Worm (Caenorhabditis elegans): Measurements from ENCODE around the gene C26E1.2.

Gene C26E1.2

DNA sequence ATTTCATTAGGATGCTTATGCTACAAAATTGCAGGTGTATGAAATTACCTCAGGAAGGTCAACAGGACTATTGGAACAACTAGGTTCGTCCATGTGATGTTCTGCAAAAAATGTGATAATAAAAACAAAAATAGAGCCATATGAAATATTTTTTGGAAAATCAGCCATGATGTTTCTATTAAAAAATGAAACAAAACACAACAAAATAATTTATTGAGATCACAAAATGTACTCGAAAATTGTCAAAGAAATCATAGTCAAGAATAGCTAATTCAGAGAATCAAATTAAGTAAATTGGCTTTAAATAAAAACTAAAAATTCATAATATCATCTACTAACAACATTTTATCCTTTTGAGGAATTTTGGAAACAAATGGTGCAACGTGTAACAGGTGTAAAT lies 26.0 kb downstream of the C26E1.2 start, which contains the start of gene nhr-129:
nhr-129 (minus strand) TSS at position 101 of the 400 bp plus-strand sequence.
- TF ChIP-seq egl-27 (tag; optimal IDR thresholded peaks at IDR 0.05), result no peak
- TF ChIP-seq fos-1 (tag; optimal IDR thresholded peaks at IDR 0.05), result no peak
- no peak for TF ChIP-seq nhr-12 (tag; optimal IDR thresholded peaks at IDR 0.05)
- no peak for TF ChIP-seq unc-55 (GFP tag; optimal IDR thresholded peaks at IDR 0.05)
- TF ChIP-seq blmp-1 (tag; optimal IDR thresholded peaks at IDR 0.05; ENCODE audit: insufficient read depth), result no peak
- no peak for TF ChIP-seq ztf-1 (GFP tag; conservative IDR thresholded peaks at IDR 0.05)
- no peak for TF ChIP-seq lin-11 (tag; optimal IDR thresholded peaks at IDR 0.05)
- TF ChIP-seq nhr-129 (tag; optimal IDR thresholded peaks at IDR 0.05), result no peak
- TF ChIP-seq gmeb-1 (tag; optimal IDR thresholded peaks at IDR 0.05), result no peak
- TF ChIP-seq crh-2 (tag; optimal IDR thresholded peaks at IDR 0.05), result no peak

DNA sequence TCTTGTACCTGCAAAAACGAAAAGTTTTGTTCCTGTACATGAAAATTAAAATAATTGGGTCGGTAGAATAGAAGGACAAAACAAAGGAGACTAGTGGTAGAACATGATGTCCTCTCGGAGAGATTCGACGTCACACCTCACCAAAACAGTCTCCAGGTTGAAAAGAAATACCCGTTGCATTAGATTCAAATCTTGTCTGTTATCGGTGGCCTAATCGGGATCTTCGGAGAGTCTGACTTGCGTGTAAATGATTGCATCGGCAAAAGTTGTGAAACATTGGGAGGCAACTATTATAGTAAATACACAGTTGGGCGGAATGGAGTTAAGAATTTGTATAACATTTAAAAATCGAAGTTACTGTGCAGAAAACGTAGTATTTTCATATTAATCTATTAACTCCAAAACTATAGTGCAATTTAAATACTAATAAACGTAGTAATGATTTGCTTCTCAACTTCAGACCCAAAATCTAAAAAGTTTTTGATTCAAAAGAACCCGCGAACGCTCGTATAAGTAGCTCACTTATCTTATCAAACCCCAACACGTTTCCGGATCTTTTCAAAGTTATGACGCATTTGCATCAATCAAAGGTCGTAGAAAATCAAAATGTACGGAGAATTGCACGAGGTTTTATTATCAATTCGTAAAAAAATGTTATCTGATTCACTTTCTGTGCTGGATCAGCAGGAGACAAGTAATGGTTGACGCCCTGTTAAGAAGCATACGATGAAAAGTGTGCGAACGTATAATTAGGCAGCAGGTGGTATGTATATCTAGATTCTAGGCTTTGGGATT lies 28.6 kb downstream of the C26E1.2 start, which contains the start of gene nhr-168:
nhr-168 (minus strand) TSS at position 486 of the 795 bp plus-strand sequence.
- TF ChIP-seq unc-39 (tag; optimal IDR thresholded peaks at IDR 0.05) (no peak), nhr-12 (tag; optimal IDR thresholded peaks at IDR 0.05) (no peak), nhr-23 (tag; optimal IDR thresholded peaks at IDR 0.05) (peak; percentile 80), fos-1 (tag; optimal IDR thresholded peaks at IDR 0.05) (peak; percentile 65), mbf-1 (tag; optimal IDR thresholded peaks at IDR 0.05) (no peak), elt-1 (tag; optimal IDR thresholded peaks at IDR 0.05) (peak; percentile 92), ceh-16 (tag; optimal IDR thresholded peaks at IDR 0.05) (peak; percentile 66), sma-9 (GFP tag; optimal IDR thresholded peaks at IDR 0.05) (peak; percentile 80), sma-9 (tag; optimal IDR thresholded peaks at IDR 0.05) (no peak)

DNA sequence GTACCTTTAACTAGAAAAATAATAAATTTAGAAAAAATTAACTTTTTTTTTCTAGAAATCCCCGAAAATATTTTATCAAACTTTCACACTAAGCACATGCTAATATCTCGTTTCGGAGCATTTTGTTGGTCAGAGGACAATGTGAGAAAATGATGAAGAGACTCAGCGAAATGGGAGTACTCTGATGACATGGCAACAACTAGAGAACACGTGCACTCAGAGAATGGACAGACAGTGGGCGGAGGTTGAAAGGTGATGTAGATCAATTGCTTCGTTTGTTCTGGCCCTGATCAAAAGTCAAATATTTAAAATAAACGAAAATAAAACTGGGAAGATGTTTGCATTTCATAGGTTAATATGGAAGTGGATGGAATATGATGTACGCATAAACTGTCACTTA lies 29.5 kb downstream of the C26E1.2 start:
- TF ChIP-seq elt-1 (tag; optimal IDR thresholded peaks at IDR 0.05) (no peak), sma-9 (GFP tag; optimal IDR thresholded peaks at IDR 0.05) (peak; percentile 68), sma-9 (tag; optimal IDR thresholded peaks at IDR 0.05) (no peak)

DNA sequence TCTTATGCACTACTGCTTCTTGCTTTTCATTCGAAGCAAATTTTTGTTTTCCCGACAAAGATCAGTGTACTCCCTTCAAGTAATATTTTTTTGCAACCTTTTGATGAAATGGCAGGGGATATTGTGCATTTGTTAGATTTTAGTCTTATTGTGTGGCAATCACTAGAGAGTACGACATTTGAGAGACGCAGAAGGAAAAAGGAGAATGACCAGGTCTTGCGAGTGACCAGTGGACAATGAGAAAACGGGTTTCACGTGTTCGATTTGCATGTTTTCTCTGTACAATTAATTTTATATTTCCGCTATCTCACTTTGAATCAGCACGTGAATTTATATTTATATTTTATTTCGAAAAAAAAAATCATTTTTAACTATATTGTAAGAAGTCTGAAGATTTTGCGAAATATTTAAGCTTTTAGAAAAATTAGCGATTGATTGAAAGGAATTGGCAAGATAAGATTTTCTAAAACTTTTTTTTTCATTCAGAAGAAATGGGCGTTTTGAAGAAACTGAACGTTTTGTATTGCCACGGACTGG lies 31.0 kb downstream of the C26E1.2 start, which contains the start of gene C50B6.9:
C50B6.9 (plus strand) TSS at position 487 of the 537 bp plus-strand sequence.
- TF ChIP-seq F13H6.1 (tag; optimal IDR thresholded peaks at IDR 0.05) (peak; percentile 3), nhr-11 (tag; optimal IDR thresholded peaks at IDR 0.05) (no peak), nhr-21 (tag; optimal IDR thresholded peaks at IDR 0.05) (no peak), fos-1 (tag; optimal IDR thresholded peaks at IDR 0.05) (no peak)

DNA sequence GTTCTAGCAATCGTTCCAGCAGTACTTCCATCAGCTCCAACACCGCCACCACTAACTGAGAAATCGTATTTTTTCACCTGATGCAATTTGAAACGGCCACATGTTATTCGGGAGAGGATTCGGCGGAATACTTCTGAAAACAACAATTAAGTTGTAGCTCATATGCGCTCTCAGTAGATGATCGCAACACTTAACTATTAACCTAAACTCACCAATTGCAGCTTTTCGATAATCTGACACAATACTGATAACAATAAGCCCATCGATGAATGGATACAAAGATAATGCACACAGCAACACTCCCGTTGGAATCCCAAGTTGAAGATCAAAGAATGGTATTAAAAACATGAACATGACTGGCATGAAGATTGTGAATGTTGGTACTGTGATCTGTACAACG lies 33.1 kb downstream of the C26E1.2 start:
- no peak for TF ChIP-seq unc-62 (GFP tag; optimal IDR thresholded peaks at IDR 0.05)
- no peak for TF ChIP-seq ztf-11 (tag; optimal IDR thresholded peaks at IDR 0.05)
- no peak for TF ChIP-seq dmd-4 (tag; optimal IDR thresholded peaks at IDR 0.05)
- no peak for TF ChIP-seq snpc-4 (tag; optimal IDR thresholded peaks at IDR 0.05)
- TF ChIP-seq alr-1 (tag; optimal IDR thresholded peaks at IDR 0.05), result no peak
- no peak for TF ChIP-seq unc-39 (tag; optimal IDR thresholded peaks at IDR 0.05)
- no peak for TF ChIP-seq ztf-4 (tag; optimal IDR thresholded peaks at IDR 0.05)
- no peak for TF ChIP-seq ZK546.5 (tag; optimal IDR thresholded peaks at IDR 0.05)
- no peak for TF ChIP-seq nhr-6 (tag; optimal IDR thresholded peaks at IDR 0.05)
- no peak for TF ChIP-seq mbf-1 (tag; optimal IDR thresholded peaks at IDR 0.05)
- no peak for TF ChIP-seq F13H6.1 (tag; optimal IDR thresholded peaks at IDR 0.05)
- no peak for TF ChIP-seq ama-1 (optimal IDR thresholded peaks at IDR 0.05)
- no peak for TF ChIP-seq C34F6.9 (tag; optimal IDR thresholded peaks at IDR 0.05)
- no peak for TF ChIP-seq crh-2 (tag; optimal IDR thresholded peaks at IDR 0.05)
- TF ChIP-seq nhr-77 (tag; optimal IDR thresholded peaks at IDR 0.05), result no peak
- no peak for TF ChIP-seq lsy-2 (tag; optimal IDR thresholded peaks at IDR 0.05)
